Worm (Caenorhabditis elegans): Measurements from ENCODE around the gene mutd-1.

- TF ChIP-seq ama-1 (optimal IDR thresholded peaks at IDR 0.05), result no peak
- no peak for TF ChIP-seq hmbx-1 (tag; optimal IDR thresholded peaks at IDR 0.05)
- TF ChIP-seq pes-1 (GFP tag; IDR thresholded peaks at IDR 0.05), result no peak
- TF ChIP-seq hmg-4 (GFP tag; optimal IDR thresholded peaks at IDR 0.05), result no peak
- TF ChIP-seq tra-4 (tag; optimal IDR thresholded peaks at IDR 0.05), result no peak
- TF ChIP-seq tbx-11 (GFP tag; IDR thresholded peaks at IDR 0.05), result no peak
- no peak for TF ChIP-seq aly-1 (tag; optimal IDR thresholded peaks at IDR 0.05)
- no peak for TF ChIP-seq sea-1 (GFP tag; conservative IDR thresholded peaks at IDR 0.05)
These were observed 24.3 kb upstream of the mutd-1 start for ce11 chrIV:7158161-7158560.

All from whole organism, early embryonic.